Worm (Caenorhabditis elegans): ENCODE results near the gene Y41C4A.12.

ce11 chrIII:11704377-11704978 lies 22.0 kb downstream of the Y41C4A.12 start:
- no peak for TF ChIP-seq him-1 (tag; optimal IDR thresholded peaks at IDR 0.05)
- TF ChIP-seq dao-5 (tag; optimal IDR thresholded peaks at IDR 0.05) = no peak
- no peak for TF ChIP-seq W03F9.2 (tag; optimal IDR thresholded peaks at IDR 0.05)

All from whole organism, L4/young adult.